Fruit fly (Drosophila melanogaster) whole organism, adult: ENCODE results near the gene CG3081.

Experiments used
- CG11617 ChIP-seq: fragments of 200-800 bp; sonication (Bioruptor generic); optimal IDR thresholded peaks from 2 replicates; lab custom pipeline; 2017; ENCODE audit warnings: mild to moderate bottlenecking, missing biosample characterization, missing genetic modification reagents, missing genetic modification characterization
- CG12768 ChIP-seq: fragments of 200-800 bp; sonication (Bioruptor generic); optimal IDR thresholded peaks from 2 replicates; lab custom pipeline; 2017; ENCODE audit warnings: missing biosample characterization, missing genetic modification characterization, mild to moderate bottlenecking, moderate library complexity, missing genetic modification reagents
- CG1620 ChIP-seq: fragments of 200-800 bp; sonication (Bioruptor generic); optimal IDR thresholded peaks from 2 replicates; lab custom pipeline; 2016; ENCODE audit warnings: missing biosample characterization, missing genetic modification characterization
- CG7101 ChIP-seq: fragments of 200-800 bp; sonication (Bioruptor generic); optimal IDR thresholded peaks from 2 replicates; lab custom pipeline; 2018; ENCODE audit warnings: missing biosample characterization, mild to moderate bottlenecking, missing genetic modification characterization, moderate library complexity
- Clk ChIP-seq: fragments of 200-800 bp; sonication (Bioruptor generic); optimal IDR thresholded peaks from 2 replicates; lab custom pipeline; 2017; ENCODE audit warnings: missing biosample characterization, missing genetic modification characterization
- Hr96 ChIP-seq: fragments of 200-800 bp; sonication (Bioruptor generic); optimal IDR thresholded peaks from 2 replicates; lab custom pipeline; 2016; ENCODE audit warnings: missing biosample characterization, missing genetic modification characterization
- cic ChIP-seq: fragments of 200-800 bp; sonication (Bioruptor generic); optimal IDR thresholded peaks from 2 replicates; lab custom pipeline; 2017; ENCODE audit warnings: missing biosample characterization, mild to moderate bottlenecking, missing genetic modification characterization, moderate library complexity
- ovo ChIP-seq: fragments of 200-800 bp; sonication (Bioruptor generic); optimal IDR thresholded peaks from 2 replicates; lab custom pipeline; 2016; ENCODE audit warnings: missing biosample characterization, missing genetic modification characterization
- pad ChIP-seq: fragments of 200-800 bp; sonication (Bioruptor generic); optimal IDR thresholded peaks from 3 replicates; lab custom pipeline; 2017; ENCODE audit warnings: missing biosample characterization, missing genetic modification characterization, mild to moderate bottlenecking, moderate library complexity, missing genetic modification reagents
- toe ChIP-seq: fragments of 200-800 bp; sonication (Bioruptor generic); optimal IDR thresholded peaks from 2 replicates; lab custom pipeline; 2016; ENCODE audit warnings: missing biosample characterization, missing genetic modification characterization

DNA sequence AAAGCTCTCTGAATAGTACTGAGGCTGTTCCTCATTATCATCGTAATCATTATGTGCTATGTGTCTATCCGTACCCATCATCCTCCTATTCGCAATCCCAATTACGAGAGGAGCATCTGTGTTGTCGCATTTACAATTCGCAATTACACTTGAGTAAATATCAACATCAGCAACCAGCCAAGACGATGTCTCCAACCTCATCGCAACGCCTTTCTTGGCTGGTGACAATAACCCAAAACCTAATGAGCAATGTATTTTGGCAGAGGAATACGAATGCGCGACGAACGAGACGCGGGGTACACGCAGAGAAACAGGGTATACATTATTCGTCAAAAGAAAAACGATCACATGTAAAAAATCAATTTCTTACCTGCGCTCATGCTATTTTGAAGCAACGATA is 33.3 kb downstream of the CG3081 start:
- TF ChIP-seq Hr96 (GFP tag; lab: Kevin White, UChicago) (no peak), Clk (no peak), cic (no peak), CG12768 (GFP tag; lab: Kevin White, UChicago) (no peak), pad (GFP tag; lab: Kevin White, UChicago) (peak; percentile 28), toe (GFP tag; lab: Kevin White, UChicago) (peak; percentile 22), CG7101 (peak; percentile 67), ovo (GFP tag; lab: Kevin White, UChicago) (peak; percentile 28), CG11617 (GFP tag; lab: Kevin White, UChicago) (no peak), CG1620 (GFP tag; lab: Kevin White, UChicago) (peak; percentile 28)
